Fruit fly (Drosophila melanogaster): ENCODE data around the gene PGS1.

- no peak for TF ChIP-seq psq (GFP tag; optimal IDR thresholded peaks at IDR 0.05)
- TF ChIP-seq N (GFP tag; optimal IDR thresholded peaks at IDR 0.05) = no peak
- no peak for TF ChIP-seq sage (GFP tag; optimal IDR thresholded peaks at IDR 0.05)
- TF ChIP-seq br (GFP tag; optimal IDR thresholded peaks at IDR 0.05) = no peak
- no peak for TF ChIP-seq h (GFP tag; optimal IDR thresholded peaks at IDR 0.05)
- no peak for TF ChIP-seq dl (GFP tag; optimal IDR thresholded peaks at IDR 0.05; ENCODE audit: insufficient read depth in 1 of 2, partially characterized antibody in 2 of 2)
- no peak for TF ChIP-seq lola (GFP tag; optimal IDR thresholded peaks at IDR 0.05)
- no peak for TF ChIP-seq jim (GFP tag; optimal IDR thresholded peaks at IDR 0.05)
Observed at dm6 chr3R:18703514-18703913, 42.3 kb downstream of the PGS1 start.

Data from whole organism, wandering third instar larva.